Worm (Caenorhabditis elegans): ENCODE measurements around the gene set-24.

DNA sequence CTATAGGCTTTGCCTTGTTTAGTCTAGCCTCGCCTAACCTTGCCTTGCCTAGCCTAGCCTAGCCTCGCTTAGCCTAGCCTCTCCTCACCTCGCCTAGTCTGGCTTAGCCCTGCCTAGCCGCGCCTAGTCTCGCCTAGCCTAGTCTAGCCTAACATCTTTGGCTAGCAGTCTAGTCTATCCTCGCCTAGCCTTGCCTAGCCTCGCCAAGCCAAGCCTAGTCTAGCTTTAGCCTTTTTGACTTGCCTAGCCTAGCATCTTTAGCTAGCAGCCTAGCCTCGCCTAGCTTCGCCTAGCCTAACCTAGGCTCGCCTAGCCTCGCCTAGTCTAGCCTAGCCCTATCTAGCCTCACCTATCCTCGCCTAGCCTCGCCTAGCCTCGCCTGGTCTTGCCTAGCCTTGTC lies 19.8 kb downstream of the set-24 start:
- TF ChIP-seq lin-39 (tag; optimal IDR thresholded peaks at IDR 0.05) (no peak), unc-39 (tag; optimal IDR thresholded peaks at IDR 0.05) (no peak), lin-13 (GFP tag; optimal IDR thresholded peaks at IDR 0.05) (no peak), blmp-1 (tag; optimal IDR thresholded peaks at IDR 0.05; ENCODE audit: insufficient read depth) (no peak), elt-3 (tag; optimal IDR thresholded peaks at IDR 0.05) (no peak), mab-5 (tag; optimal IDR thresholded peaks at IDR 0.05) (no peak), fos-1 (tag; optimal IDR thresholded peaks at IDR 0.05) (no peak), ztf-11 (tag; optimal IDR thresholded peaks at IDR 0.05) (no peak), unc-62 (GFP tag; optimal IDR thresholded peaks at IDR 0.05) (no peak)

All from whole organism, L2 larva.